Worm (Caenorhabditis elegans): ENCODE data around the gene F55G1.1.

The F55G1.1 gene

ce11 chrIV:7505866-7506488, 14.4 kb downstream of the F55G1.1 start (continued):
- TF ChIP-seq hlh-26 (GFP tag; conservative IDR thresholded peaks at IDR 0.05) = no peak
- no peak for TF ChIP-seq F37B4.10 (GFP tag; IDR thresholded peaks at IDR 0.05)
- no peak for TF ChIP-seq lag-1 (GFP tag; IDR thresholded peaks at IDR 0.05)
- no peak for TF ChIP-seq zim-3 (tag; optimal IDR thresholded peaks at IDR 0.05)
- peak; percentile 19; the same call in 1 of the 2 replicates for TF ChIP-seq lir-1 (GFP tag; conservative IDR thresholded peaks at IDR 0.05)
- TF ChIP-seq mxl-1 (tag; optimal IDR thresholded peaks at IDR 0.05) = peak; percentile 39
- peak; percentile 36 for TF ChIP-seq F10E7.11 (tag; optimal IDR thresholded peaks at IDR 0.05)
- no peak for TF ChIP-seq ceh-40 (GFP tag; IDR thresholded peaks at IDR 0.05)
- TF ChIP-seq B0336.3 (GFP tag; IDR thresholded peaks at IDR 0.05) = peak; percentile 86
- peak in 1 of 3 experiments; percentile 20 for TF ChIP-seq lin-35 (GFP tag; optimal IDR thresholded peaks at IDR 0.05)
- TF ChIP-seq mcd-1 (GFP tag; IDR thresholded peaks at IDR 0.05) = no peak; the same call in none of the 2 replicates
- peak; percentile 54 for TF ChIP-seq nhr-27 (tag; optimal IDR thresholded peaks at IDR 0.05)
- no peak for TF ChIP-seq sdz-38 (tag; optimal IDR thresholded peaks at IDR 0.05)
- TF ChIP-seq attf-3 (GFP tag; conservative IDR thresholded peaks at IDR 0.05) = peak; percentile 25; the same call in 1 of the 2 replicates
- 0 out of 2 replicates have a peak, but pooled peaks have one; percentile 21 for TF ChIP-seq Y56A3A.18 (GFP tag; IDR thresholded peaks at IDR 0.05)
- no peak for TF ChIP-seq akir-1 (GFP tag; optimal IDR thresholded peaks at IDR 0.05)
- no peak for TF ChIP-seq snpc-1.1 (tag; optimal IDR thresholded peaks at IDR 0.05; ENCODE audit: insufficient read depth)
- no peak for TF ChIP-seq nhr-120 (GFP tag; IDR thresholded peaks at IDR 0.05)
- TF ChIP-seq let-607 (tag; optimal IDR thresholded peaks at IDR 0.05) = no peak
- TF ChIP-seq F52B5.7 (tag; optimal IDR thresholded peaks at IDR 0.05) = peak; percentile 22
- peak; percentile 48; the same call in 1 of the 2 replicates for TF ChIP-seq C06A6.2 (GFP tag; conservative IDR thresholded peaks at IDR 0.05)
- peak; percentile 79; the same call in 1 of the 2 replicates for TF ChIP-seq cebp-2 (GFP tag; IDR thresholded peaks at IDR 0.05)
- TF ChIP-seq Y79H2A.3 (GFP tag; conservative IDR thresholded peaks at IDR 0.05) = 0 out of 2 replicates have a peak, but pooled peaks have one; percentile 46
- TF ChIP-seq K12H6.12 (tag; optimal IDR thresholded peaks at IDR 0.05) = no peak
- TF ChIP-seq rcor-1 (GFP tag; IDR thresholded peaks at IDR 0.05) = peak; percentile 24
- no peak for TF ChIP-seq tbx-9 (tag; optimal IDR thresholded peaks at IDR 0.05; ENCODE audit: borderline replicate concordance)
- TF ChIP-seq aptf-3 (GFP tag; IDR thresholded peaks at IDR 0.05) = no peak
- TF ChIP-seq athp-1 (tag; optimal IDR thresholded peaks at IDR 0.05) = peak; percentile 52
- peak; percentile 77 for TF ChIP-seq tlf-1 (GFP tag; optimal IDR thresholded peaks at IDR 0.05)
- peak; percentile 59 for TF ChIP-seq F49E8.2 (tag; optimal IDR thresholded peaks at IDR 0.05; ENCODE audit: insufficient read depth)
- no peak for TF ChIP-seq mel-28 (tag; optimal IDR thresholded peaks at IDR 0.05; ENCODE audit: borderline replicate concordance)
- TF ChIP-seq somi-1 (GFP tag; optimal IDR thresholded peaks at IDR 0.05) = no peak
- TF ChIP-seq die-1 (tag; optimal IDR thresholded peaks at IDR 0.05) = no peak
- TF ChIP-seq Y53F4B.3 (GFP tag; IDR thresholded peaks at IDR 0.05) = no peak
- TF ChIP-seq sptf-2 (GFP tag; optimal IDR thresholded peaks at IDR 0.05) = no peak
- no peak for TF ChIP-seq cebp-1 (GFP tag; IDR thresholded peaks at IDR 0.05)
- TF ChIP-seq cebp-1 (tag; optimal IDR thresholded peaks at IDR 0.05) = peak; percentile 65
- TF ChIP-seq zfh-2 (GFP tag; conservative IDR thresholded peaks at IDR 0.05) = no peak
- no peak; the same call in none of the 2 replicates for TF ChIP-seq ekl-4 (GFP tag; IDR thresholded peaks at IDR 0.05)
- no peak for TF ChIP-seq efl-1 (GFP tag; optimal IDR thresholded peaks at IDR 0.05)
- TF ChIP-seq Y67H2A.10 (GFP tag; conservative IDR thresholded peaks at IDR 0.05) = no peak
- TF ChIP-seq ztf-6 (GFP tag; IDR thresholded peaks at IDR 0.05) = no peak
- no peak for TF ChIP-seq ztf-28 (GFP tag; IDR thresholded peaks at IDR 0.05)
- TF ChIP-seq madf-6 (GFP tag; IDR thresholded peaks at IDR 0.05) = peak; percentile 48
- no peak for TF ChIP-seq atf-7 (tag; optimal IDR thresholded peaks at IDR 0.05)
- TF ChIP-seq F57C9.4 (tag; optimal IDR thresholded peaks at IDR 0.05) = peak; percentile 43
- TF ChIP-seq him-1 (tag; optimal IDR thresholded peaks at IDR 0.05) = peak; percentile 3
- no peak for TF ChIP-seq bed-2 (GFP tag; IDR thresholded peaks at IDR 0.05)

All from whole organism, young adult.